Fruit fly (Drosophila melanogaster) whole organism, embryonic: Measurements from ENCODE around the gene CG4025.

ENCODE experiments used
- Abd-B ChIP-seq: fragments of 200-800 bp; sonication (Bioruptor generic); optimal IDR thresholded peaks from 2 replicates; lab custom pipeline; 2018; ENCODE audit warnings: missing biosample characterization, mild to moderate bottlenecking, missing genetic modification characterization, moderate library complexity
- Bgb ChIP-seq: fragments of 200-800 bp; sonication (Bioruptor generic); IDR thresholded peaks from 2 replicates; pipeline ENCODE4 v1.3.6; 2022; ENCODE audit warnings: missing biosample characterization, missing genetic modification characterization; ENCODE audit not compliant: partially characterized antibody
- CG10321 ChIP-seq: fragments of 200-800 bp; sonication (Bioruptor generic); IDR thresholded peaks from 2 replicates; pipeline ENCODE4 v1.3.6; 2022; ENCODE audit warnings: missing biosample characterization, missing genetic modification characterization
- CG11560 ChIP-seq: fragments of 200-800 bp; sonication (Bioruptor generic); IDR thresholded peaks from 3 replicates; pipeline ENCODE4 v1.3.6; 2022; ENCODE audit warnings: missing biosample characterization, missing genetic modification characterization
- CG12659 ChIP-seq: fragments of 200-800 bp; sonication (Bioruptor generic); optimal IDR thresholded peaks from 3 replicates; lab custom pipeline; 2017; ENCODE audit warnings: mild to moderate bottlenecking, missing biosample characterization, missing genetic modification reagents, missing genetic modification characterization
- CG12942 ChIP-seq: fragments of 200-800 bp; sonication (Bioruptor generic); optimal IDR thresholded peaks from 3 replicates; lab custom pipeline; 2016; ENCODE audit warnings: missing biosample characterization, missing genetic modification characterization
- CG14441 ChIP-seq: fragments of 200-800 bp; sonication (Bioruptor generic); IDR thresholded peaks from 2 replicates; pipeline ENCODE4 v1.3.6; 2022; ENCODE audit warnings: missing biosample characterization, missing genetic modification characterization
- CG1603 ChIP-seq: fragments of 200-800 bp; sonication (Bioruptor generic); optimal IDR thresholded peaks from 2 replicates; lab custom pipeline; 2019; ENCODE audit warnings: missing biosample characterization, mild to moderate bottlenecking, missing genetic modification characterization, moderate library complexity
- CG16815 ChIP-seq: fragments of 200-800 bp; sonication (Bioruptor generic); optimal IDR thresholded peaks from 3 replicates; lab custom pipeline; 2017; ENCODE audit warnings: missing biosample characterization, mild to moderate bottlenecking, missing genetic modification characterization
- CG17328 ChIP-seq: fragments of 200-800 bp; sonication (Bioruptor generic); IDR thresholded peaks from 2 replicates; pipeline ENCODE4 v1.3.6; 2022; ENCODE audit warnings: missing biosample characterization, missing genetic modification characterization
- CG1792 ChIP-seq: fragments of 200-800 bp; sonication (Bioruptor generic); optimal IDR thresholded peaks from 2 replicates; lab custom pipeline; 2016; ENCODE audit warnings: missing biosample characterization, missing genetic modification characterization
- CG2202 ChIP-seq: fragments of 200-800 bp; sonication (Bioruptor generic); optimal IDR thresholded peaks from 2 replicates; lab custom pipeline; 2018; ENCODE audit warnings: missing biosample characterization, mild to moderate bottlenecking, missing genetic modification characterization
- CG2875 ChIP-seq: fragments of 200-800 bp; sonication (Bioruptor generic); optimal IDR thresholded peaks from 2 replicates; lab custom pipeline; 2017; ENCODE audit warnings: missing biosample characterization, mild to moderate bottlenecking, missing genetic modification characterization, missing genetic modification reagents
- CG30020 ChIP-seq: fragments of 200-800 bp; optimal IDR thresholded peaks from 2 replicates; lab custom pipeline; 2019; ENCODE audit warnings: missing biosample characterization, mild to moderate bottlenecking, missing genetic modification characterization, moderate library complexity
- CG30403 ChIP-seq: fragments of 200-800 bp; sonication (Bioruptor generic); optimal IDR thresholded peaks from 3 replicates; lab custom pipeline; 2016; ENCODE audit warnings: missing biosample characterization, missing genetic modification characterization
- CG4328 ChIP-seq: fragments of 200-800 bp; sonication (Bioruptor generic); optimal IDR thresholded peaks from 3 replicates; lab custom pipeline; 2017; ENCODE audit warnings: missing biosample characterization, missing genetic modification reagents, missing genetic modification characterization
- CG6689 ChIP-seq: fragments of 200-800 bp; sonication (Bioruptor generic); IDR thresholded peaks from 2 replicates; pipeline ENCODE4 v1.3.6; 2022; ENCODE audit warnings: missing biosample characterization, missing genetic modification characterization
- CG7271 ChIP-seq: fragments of 200-800 bp; sonication (Bioruptor generic); optimal IDR thresholded peaks from 2 replicates; lab custom pipeline; 2018; ENCODE audit warnings: missing biosample characterization, mild to moderate bottlenecking, missing genetic modification characterization, moderate library complexity
- CG8388 ChIP-seq: fragments of 200-800 bp; sonication (Bioruptor generic); optimal IDR thresholded peaks from 2 replicates; lab custom pipeline; 2019; ENCODE audit warnings: missing biosample characterization, mild to moderate bottlenecking, missing genetic modification characterization, moderate library complexity
- CG9215 ChIP-seq: fragments of 200-800 bp; sonication (Bioruptor generic); IDR thresholded peaks from 2 replicates; pipeline ENCODE4 v1.3.6; 2022; ENCODE audit warnings: missing biosample characterization, missing genetic modification characterization
- Dad ChIP-seq: fragments of 200-800 bp; sonication (Bioruptor generic); optimal IDR thresholded peaks from 3 replicates; lab custom pipeline; 2016; ENCODE audit warnings: missing biosample characterization, missing genetic modification characterization
- Doc2 ChIP-seq: fragments of 200-800 bp; sonication (Bioruptor generic); IDR thresholded peaks from 2 replicates; pipeline ENCODE4 v1.3.6; 2022; ENCODE audit warnings: missing biosample characterization, missing genetic modification characterization
- Eip74EF ChIP-seq, 2 experiments: fragments of 200-800 bp in 1 of 2; fragments of >200 bp in 1 of 2; sonication (Bioruptor generic) in 1 of 2; optimal IDR thresholded peaks; 2 replicates each; lab custom pipeline; 2017 to 2019; ENCODE audit warnings: missing biosample characterization in 2 of 2, missing genetic modification characterization in 2 of 2, mild to moderate bottlenecking in 1 of 2, moderate library complexity in 1 of 2
- Gug ChIP-seq: fragments of 200-800 bp; sonication (Bioruptor generic); IDR thresholded peaks from 4 replicates; pipeline ENCODE4 v1.3.6; 2022; ENCODE audit warnings: missing biosample characterization, missing genetic modification characterization
- Hr78 ChIP-seq, 2 experiments: fragments of 200-800 bp in 1 of 2; fragments of >200 bp in 1 of 2; sonication (Bioruptor generic) in 1 of 2; optimal IDR thresholded peaks; 2 replicates each; lab custom pipeline; 2017 to 2019; ENCODE audit warnings: missing biosample characterization in 2 of 2, missing genetic modification characterization in 2 of 2, mild to moderate bottlenecking in 1 of 2, moderate library complexity in 1 of 2
- Hsf ChIP-seq: fragments of 200-800 bp; sonication (Bioruptor generic); optimal IDR thresholded peaks from 3 replicates; lab custom pipeline; 2016; ENCODE audit warnings: missing biosample characterization, missing genetic modification characterization
- MBD-R2 ChIP-seq: fragments of 200-800 bp; sonication (Bioruptor generic); IDR thresholded peaks from 2 replicates; pipeline ENCODE4 v1.3.6; 2022; ENCODE audit warnings: missing biosample characterization, missing genetic modification characterization
- Meics ChIP-seq: fragments of 200-800 bp; sonication (Bioruptor generic); optimal IDR thresholded peaks from 2 replicates; lab custom pipeline; 2017; ENCODE audit warnings: missing biosample characterization, mild to moderate bottlenecking, missing genetic modification characterization
- Nf-YC ChIP-seq: fragments of 200-800 bp; optimal IDR thresholded peaks from 3 replicates; lab custom pipeline; 2019; ENCODE audit warnings: missing biosample characterization, mild to moderate bottlenecking, missing genetic modification characterization, moderate library complexity
- Rx ChIP-seq: fragments of 200-800 bp; sonication (Bioruptor generic); IDR thresholded peaks from 2 replicates; pipeline ENCODE4 v1.3.6; 2022; ENCODE audit warnings: missing biosample characterization, missing genetic modification characterization
- Sox102F ChIP-seq: fragments of 200-800 bp; sonication (Bioruptor generic); optimal IDR thresholded peaks from 2 replicates; lab custom pipeline; 2018; ENCODE audit warnings: missing biosample characterization, mild to moderate bottlenecking, missing genetic modification characterization, moderate library complexity
- Ssrp ChIP-seq: fragments of 200-800 bp; sonication (Bioruptor generic); optimal IDR thresholded peaks from 2 replicates; lab custom pipeline; 2018; ENCODE audit warnings: missing biosample characterization, mild to moderate bottlenecking, missing genetic modification characterization, moderate library complexity
- al ChIP-seq: fragments of 200-800 bp; sonication (Bioruptor generic); IDR thresholded peaks from 2 replicates; pipeline ENCODE4 v1.3.6; 2022; ENCODE audit warnings: missing biosample characterization, missing genetic modification characterization
- amos ChIP-seq: fragments of 200-800 bp; sonication (Bioruptor generic); IDR thresholded peaks from 2 replicates; pipeline ENCODE4 v1.3.6; 2022; ENCODE audit warnings: missing biosample characterization, missing genetic modification characterization; ENCODE audit not compliant: partially characterized antibody
- ase ChIP-seq: fragments of 200-800 bp; sonication (Bioruptor generic); IDR thresholded peaks from 3 replicates; pipeline ENCODE4 v1.3.6; 2022; ENCODE audit warnings: missing biosample characterization, missing genetic modification characterization
- chn ChIP-seq: fragments of 200-800 bp; sonication (Bioruptor generic); optimal IDR thresholded peaks from 2 replicates; lab custom pipeline; 2016; ENCODE audit warnings: missing biosample characterization, missing genetic modification characterization
- cwo ChIP-seq: fragments of 200-800 bp; sonication (Bioruptor generic); optimal IDR thresholded peaks from 3 replicates; lab custom pipeline; 2017; ENCODE audit warnings: missing biosample characterization, missing genetic modification characterization, mild to moderate bottlenecking, moderate library complexity, missing genetic modification reagents
- fd102C ChIP-seq: fragments of 200-800 bp; sonication (Bioruptor generic); optimal IDR thresholded peaks from 2 replicates; lab custom pipeline; 2018; ENCODE audit warnings: missing biosample characterization, mild to moderate bottlenecking, missing genetic modification characterization, moderate library complexity
- fu2 ChIP-seq: fragments of 200-800 bp; sonication (Bioruptor generic); optimal IDR thresholded peaks from 2 replicates; lab custom pipeline; 2016; ENCODE audit warnings: missing biosample characterization, missing genetic modification characterization
- nerfin-1 ChIP-seq: fragments of 200-800 bp; sonication (Bioruptor generic); optimal IDR thresholded peaks from 3 replicates; lab custom pipeline; 2019; ENCODE audit warnings: missing biosample characterization, mild to moderate bottlenecking, missing genetic modification characterization, moderate library complexity
- odd ChIP-seq: fragments of 200-800 bp; sonication (Bioruptor generic); optimal IDR thresholded peaks from 2 replicates; lab custom pipeline; 2017; ENCODE audit warnings: missing biosample characterization, mild to moderate bottlenecking, missing genetic modification characterization
- onecut ChIP-seq: fragments of 200-800 bp; sonication (Bioruptor generic); IDR thresholded peaks from 2 replicates; pipeline ENCODE4 v1.3.6; 2022; ENCODE audit warnings: missing biosample characterization, missing genetic modification characterization
- org-1 ChIP-seq: fragments of 200-800 bp; sonication (Bioruptor generic); optimal IDR thresholded peaks from 2 replicates; lab custom pipeline; 2017; ENCODE audit warnings: missing biosample characterization, missing genetic modification characterization
- pnt ChIP-seq: fragments of 200-800 bp; sonication (Bioruptor generic); optimal IDR thresholded peaks from 3 replicates; lab custom pipeline; 2016; ENCODE audit warnings: missing biosample characterization, missing genetic modification characterization
- pros ChIP-seq: fragments of 200-800 bp; sonication (Bioruptor generic); optimal IDR thresholded peaks from 3 replicates; lab custom pipeline; 2019; ENCODE audit warnings: missing biosample characterization, mild to moderate bottlenecking, missing genetic modification characterization, moderate library complexity
- row ChIP-seq: fragments of 200-800 bp; sonication (Bioruptor generic); IDR thresholded peaks from 3 replicates; pipeline ENCODE4 v1.3.6; 2022; ENCODE audit warnings: missing biosample characterization, missing genetic modification characterization
- shn ChIP-seq: fragments of 200-800 bp; sonication (Bioruptor generic); optimal IDR thresholded peaks from 3 replicates; lab custom pipeline; 2016; ENCODE audit warnings: missing biosample characterization, missing genetic modification characterization
- toy ChIP-seq: fragments of 200-800 bp; sonication (Bioruptor generic); IDR thresholded peaks from 2 replicates; pipeline ENCODE4 v1.3.6; 2022; ENCODE audit warnings: missing biosample characterization, missing genetic modification characterization
- wor ChIP-seq: fragments of 200-800 bp; sonication (Bioruptor generic); IDR thresholded peaks from 2 replicates; pipeline ENCODE4 v1.3.6; 2022; ENCODE audit warnings: missing biosample characterization, missing genetic modification characterization
- zfh1 ChIP-seq: fragments of 200-800 bp; sonication (Bioruptor generic); IDR thresholded peaks from 3 replicates; pipeline ENCODE4 v1.3.6; 2022; ENCODE audit warnings: missing biosample characterization, missing genetic modification characterization

Gene CG4025

DNA sequence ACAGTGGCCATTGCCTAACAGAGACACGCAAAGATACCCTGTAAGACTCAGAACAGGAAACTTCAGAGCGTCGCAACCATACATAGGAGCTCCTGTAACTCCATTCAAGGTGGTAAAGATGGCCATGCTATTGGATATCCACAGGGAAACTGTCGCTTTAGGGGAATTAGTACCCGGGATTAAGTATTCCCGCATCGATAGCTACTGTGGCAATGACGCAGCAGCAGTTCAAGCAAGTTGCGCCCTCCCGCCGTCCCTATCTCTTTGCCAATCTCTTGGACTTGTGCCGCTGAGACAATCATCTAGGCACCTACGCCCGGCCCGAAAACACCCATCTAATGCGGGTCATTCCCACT is 6.1 kb upstream of the CG4025 start (continued):
- TF ChIP-seq CG12659 (GFP tag; lab: Kevin White, UChicago): peak; percentile 54
- peak; percentile 15 for TF ChIP-seq Abd-B (GFP tag; lab: Kevin White, UChicago)
- TF ChIP-seq Sox102F (GFP tag; lab: Kevin White, UChicago): peak; percentile 48
- no peak for TF ChIP-seq odd
- peak; percentile 92 for TF ChIP-seq row (GFP tag; lab: Robert Waterston, UW)
- peak; percentile 55; the same call in 1 of the 2 replicates for TF ChIP-seq CG17328 (GFP tag; lab: Robert Waterston, UW)
- peak; percentile 30 for TF ChIP-seq CG8388 (GFP tag; lab: Kevin White, UChicago)
- peak; percentile 52 for TF ChIP-seq CG12942 (GFP tag; lab: Kevin White, UChicago)
- peak; percentile 68 for TF ChIP-seq al
- no peak for TF ChIP-seq CG7271 (tag; lab: Kevin White, UChicago)
- TF ChIP-seq CG30403 (GFP tag; lab: Kevin White, UChicago): peak; percentile 57
- peak; percentile 49; the same call in 1 of the 2 replicates for TF ChIP-seq Rx (GFP tag; lab: Robert Waterston, UW)
- TF ChIP-seq wor (GFP tag; lab: Robert Waterston, UW): peak; percentile 34; the same call in 1 of the 2 replicates
- peak; percentile 14; the same call in 1 of the 2 replicates for TF ChIP-seq Doc2 (GFP tag; lab: Robert Waterston, UW)
- TF ChIP-seq Gug: peak; percentile 63; the same call in 2 of the 4 replicates
- peak; percentile 65 for TF ChIP-seq cwo (GFP tag; lab: Kevin White, UChicago)
- peak; percentile 19 for TF ChIP-seq Ssrp (tag; lab: Kevin White, UChicago)
- peak; percentile 25 for TF ChIP-seq CG1792 (GFP tag; lab: Kevin White, UChicago)
- peak; percentile 52; the same call in 1 of the 2 replicates for TF ChIP-seq MBD-R2 (GFP tag; lab: Robert Waterston, UW)
- peak; percentile 61 for TF ChIP-seq CG6689
- TF ChIP-seq Bgb (GFP tag; lab: Robert Waterston, UW): no peak
- peak; percentile 57; the same call in 1 of the 2 replicates for TF ChIP-seq toy
- TF ChIP-seq Meics: peak; percentile 77
- peak; percentile 71 for TF ChIP-seq ase (GFP tag; lab: Robert Waterston, UW)
- peak; percentile 55 for TF ChIP-seq shn (GFP tag; lab: Kevin White, UChicago)
- TF ChIP-seq CG14441 (GFP tag; lab: Robert Waterston, UW): peak; percentile 75
- peak; percentile 21 for TF ChIP-seq fu2
- peak; percentile 8 for TF ChIP-seq CG2875 (GFP tag; lab: Kevin White, UChicago)
- peak; percentile 39 for TF ChIP-seq Hsf
- TF ChIP-seq Dad (GFP tag; lab: Kevin White, UChicago): peak; percentile 7
- peak; percentile 25; the same call in 1 of the 2 replicates for TF ChIP-seq onecut (GFP tag; lab: Robert Waterston, UW)
- no peak for TF ChIP-seq amos (GFP tag; lab: Robert Waterston, UW)
- TF ChIP-seq Hr78 (GFP tag; optimal IDR thresholded peaks at IDR 0.05; lab: Kevin White, UChicago): peak in 1 of 2 experiments; percentile 24
- no peak for TF ChIP-seq CG2202 (tag; lab: Kevin White, UChicago)
- peak; percentile 62 for TF ChIP-seq CG1603 (tag; lab: Kevin White, UChicago)
- TF ChIP-seq CG11560 (tag; lab: Robert Waterston, UW): no peak
- no peak for TF ChIP-seq fd102C (GFP tag; lab: Kevin White, UChicago)
- no peak for TF ChIP-seq pros
- TF ChIP-seq zfh1 (GFP tag; lab: Robert Waterston, UW): peak; percentile 74; the same call in 2 of the 3 replicates
- TF ChIP-seq CG16815 (GFP tag; lab: Kevin White, UChicago): peak; percentile 16
- no peak for TF ChIP-seq CG10321
- TF ChIP-seq pnt (GFP tag; lab: Kevin White, UChicago): peak; percentile 56
- TF ChIP-seq Nf-YC (tag; lab: Kevin White, UChicago): peak; percentile 65
- TF ChIP-seq CG9215 (GFP tag; lab: Robert Waterston, UW): peak; percentile 76
- TF ChIP-seq nerfin-1 (tag; lab: Kevin White, UChicago): peak; percentile 18
- TF ChIP-seq CG30020 (tag; lab: Kevin White, UChicago): no peak
- peak; percentile 21 for TF ChIP-seq chn
- TF ChIP-seq org-1 (GFP tag; lab: Kevin White, UChicago): peak; percentile 56
- peak; percentile 57 for TF ChIP-seq CG4328
- peak in 1 of 2 experiments; percentile 6 for TF ChIP-seq Eip74EF (GFP tag; optimal IDR thresholded peaks at IDR 0.05; lab: Kevin White, UChicago)
